Worm (Caenorhabditis elegans) whole organism, young adult: ENCODE data around the gene srsx-8.

ENCODE experiments used
- B0261.1 ChIP-seq: sonication (generic microtip); optimal IDR thresholded peaks from 2 replicates; lab custom pipeline; 2016; ENCODE audit warnings: mild to moderate bottlenecking, missing genetic modification characterization, moderate library complexity, missing compliant biosample characterization
- F22D6.2 ChIP-seq: sonication (generic microtip); optimal IDR thresholded peaks from 2 replicates; lab custom pipeline; 2016; ENCODE audit warnings: mild to moderate bottlenecking, missing genetic modification characterization, missing compliant biosample characterization
- F37B4.10 ChIP-seq: fragments of 200-800 bp; sonication (Bioruptor generic); IDR thresholded peaks from 2 replicates; pipeline ENCODE4 v1.3.6; 2022; ENCODE audit warnings: missing genetic modification characterization, missing compliant biosample characterization
- T07F8.4 ChIP-seq: sonication (generic microtip); optimal IDR thresholded peaks from 2 replicates; lab custom pipeline; 2016; ENCODE audit warnings: mild to moderate bottlenecking, missing genetic modification characterization, moderate library complexity, missing compliant biosample characterization
- Y95B8A.8 ChIP-seq: fragments of 200-800 bp; sonication (Bioruptor generic); IDR thresholded peaks from 2 replicates; pipeline ENCODE4 v1.3.6; 2022; ENCODE audit warnings: missing genetic modification reagents, missing genetic modification characterization, missing compliant biosample characterization
- ZK185.1 ChIP-seq: sonication (generic microtip); optimal IDR thresholded peaks from 2 replicates; lab custom pipeline; 2016; ENCODE audit warnings: mild to moderate bottlenecking, missing genetic modification characterization, missing compliant biosample characterization; ENCODE audit not compliant: poor library complexity, severe bottlenecking
- cebp-2 ChIP-seq: fragments of 200-800 bp; sonication (Bioruptor generic); IDR thresholded peaks from 2 replicates; pipeline ENCODE4 v1.3.6; 2022; ENCODE audit warnings: missing genetic modification characterization, missing compliant biosample characterization
- dpl-1 ChIP-seq: fragments of 150-350 bp; optimal IDR thresholded peaks from 2 replicates; lab custom pipeline; 2014; ENCODE audit warnings: missing biosample characterization, missing genetic modification reagents, missing genetic modification characterization
- egl-18 ChIP-seq: fragments of 200-800 bp; sonication (Bioruptor generic); IDR thresholded peaks from 2 replicates; pipeline ENCODE4 v1.3.6; 2022; ENCODE audit warnings: missing genetic modification reagents, missing genetic modification characterization, missing compliant biosample characterization
- ets-4 ChIP-seq: fragments of 200-800 bp; sonication (Bioruptor generic); optimal IDR thresholded peaks from 2 replicates; lab custom pipeline; 2018; ENCODE audit warnings: mild to moderate bottlenecking, missing genetic modification characterization, missing compliant biosample characterization
- hmg-20 ChIP-seq: fragments of 200-800 bp; sonication (Bioruptor generic); IDR thresholded peaks from 2 replicates; pipeline ENCODE4 v1.3.6; 2022; ENCODE audit warnings: missing genetic modification reagents, missing genetic modification characterization, missing compliant biosample characterization
- hsf-1 ChIP-seq: fragments of 200-800 bp; sonication (Bioruptor generic); IDR thresholded peaks from 2 replicates; pipeline ENCODE4 v1.3.6; 2022; ENCODE audit warnings: missing genetic modification reagents, missing genetic modification characterization, missing compliant biosample characterization
- lir-1 ChIP-seq: fragments of 200-800 bp; sonication (Bioruptor generic); conservative IDR thresholded peaks from 2 replicates; pipeline ENCODE4 v1.3.6; 2022; ENCODE audit warnings: missing genetic modification reagents, missing genetic modification characterization, missing compliant biosample characterization
- madf-3 ChIP-seq: fragments of 200-800 bp; sonication (Bioruptor generic); IDR thresholded peaks from 2 replicates; pipeline ENCODE4 v1.3.6; 2022; ENCODE audit warnings: missing genetic modification reagents, missing genetic modification characterization, missing compliant biosample characterization
- mcd-1 ChIP-seq: fragments of 200-800 bp; sonication (Bioruptor generic); IDR thresholded peaks from 2 replicates; pipeline ENCODE4 v1.3.6; 2022; ENCODE audit warnings: missing genetic modification reagents, missing genetic modification characterization, missing compliant biosample characterization
- mel-28 ChIP-seq: sonication (generic microtip); optimal IDR thresholded peaks from 2 replicates; lab custom pipeline; 2016; ENCODE audit warnings: borderline replicate concordance, mild to moderate bottlenecking, missing genetic modification characterization, missing compliant biosample characterization
- nfyb-1 ChIP-seq: fragments of 200-800 bp; sonication (Bioruptor generic); IDR thresholded peaks from 2 replicates; pipeline ENCODE4 v1.3.6; 2022; ENCODE audit warnings: missing genetic modification reagents, missing genetic modification characterization, missing compliant biosample characterization
- pbrm-1 ChIP-seq: fragments of 200-800 bp; sonication (Bioruptor generic); IDR thresholded peaks from 2 replicates; pipeline ENCODE4 v1.3.6; 2022; ENCODE audit warnings: missing genetic modification reagents, missing genetic modification characterization, missing compliant biosample characterization
- pha-4 ChIP-seq: fragments of 150-350 bp; sonication (generic microtip); optimal IDR thresholded peaks from 2 replicates; lab custom pipeline; 2014; ENCODE audit warnings: missing biosample characterization, missing genetic modification reagents, missing genetic modification characterization
- rec-8 ChIP-seq, 2 experiments: sonication (generic microtip); optimal IDR thresholded peaks; 2 replicates each; lab custom pipeline; 2016; ENCODE audit warnings: mild to moderate bottlenecking in 2 of 2, missing genetic modification characterization in 2 of 2, missing genetic modification reagents in 2 of 2, missing genotype in 2 of 2, missing biosample characterization in 1 of 2, missing compliant biosample characterization in 1 of 2, moderate library complexity in 1 of 2
- snpc-4 ChIP-seq, 5 experiments: fragments of 150-350 bp in 1 of 5; sonication (generic microtip) in 4 of 5; optimal IDR thresholded peaks; 2 replicates each; lab custom pipeline; 2014 to 2018; ENCODE audit warnings: missing genetic modification characterization in 5 of 5, missing biosample characterization in 3 of 5, antibody characterized with exemption in 2 of 5, mild to moderate bottlenecking in 2 of 5, missing compliant biosample characterization in 2 of 5, missing genotype in 2 of 5, moderate library complexity in 2 of 5, missing genetic modification reagents in 1 of 5
- sptf-2 ChIP-seq: fragments of 200-800 bp; sonication (Bioruptor generic); optimal IDR thresholded peaks from 2 replicates; lab custom pipeline; 2018; ENCODE audit warnings: mild to moderate bottlenecking, missing genetic modification characterization, missing compliant biosample characterization
- tbx-9 ChIP-seq: sonication (generic microtip); optimal IDR thresholded peaks from 2 replicates; lab custom pipeline; 2016; ENCODE audit warnings: borderline replicate concordance, missing genetic modification characterization, inconsistent platforms, missing compliant biosample characterization
- tlf-1 ChIP-seq: fragments of 200-800 bp; sonication (Bioruptor generic); optimal IDR thresholded peaks from 2 replicates; lab custom pipeline; 2018; ENCODE audit warnings: mild to moderate bottlenecking, missing genetic modification characterization, missing compliant biosample characterization
- zfh-2 ChIP-seq: fragments of 200-800 bp; sonication (Bioruptor generic); conservative IDR thresholded peaks from 2 replicates; pipeline ENCODE4 v1.3.6; 2022; ENCODE audit warnings: missing genetic modification reagents, missing genetic modification characterization, missing compliant biosample characterization
- ztf-25 ChIP-seq: fragments of 200-800 bp; sonication (Bioruptor generic); IDR thresholded peaks from 2 replicates; pipeline ENCODE4 v1.3.6; 2022; ENCODE audit warnings: missing genetic modification reagents, missing genetic modification characterization, missing compliant biosample characterization
- ztf-3 ChIP-seq: fragments of 200-800 bp; sonication (Bioruptor generic); optimal IDR thresholded peaks from 2 replicates; lab custom pipeline; 2018; ENCODE audit warnings: mild to moderate bottlenecking, missing genetic modification characterization, missing compliant biosample characterization

The srsx-8 gene

DNA sequence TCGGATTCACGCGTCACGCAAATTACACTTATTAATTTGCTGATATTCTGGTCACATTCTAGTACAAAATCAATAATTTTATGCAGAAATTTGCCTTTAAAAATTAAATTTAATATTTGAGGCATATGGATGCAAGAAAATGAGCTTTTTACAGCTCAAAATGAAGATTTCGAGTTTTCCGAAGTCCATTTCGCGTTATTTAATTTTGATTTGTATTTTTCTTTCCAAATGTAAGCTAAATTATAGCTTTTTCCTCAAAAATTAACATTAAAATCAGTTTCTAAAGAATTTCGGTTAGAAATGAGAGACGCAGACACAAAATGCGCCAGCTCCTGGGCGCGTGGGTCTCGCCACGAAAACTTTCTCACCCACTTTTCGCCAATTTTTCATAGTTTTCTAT is 34.0 kb upstream of the srsx-8 start, which contains the start of gene F16B4.6:
Gene F16B4.6, plus strand, starts transcription at position 301 of the 400 bp plus-strand sequence.
- TF ChIP-seq snpc-4 (GFP tag; optimal IDR thresholded peaks at IDR 0.05; lab: Kevin White, UChicago) (no peak), snpc-4 (tag; optimal IDR thresholded peaks at IDR 0.05; lab: Kevin White, UChicago) (no peak), ets-4 (GFP tag; lab: Kevin White, UChicago) (no peak), pha-4 (tag; lab: Kevin White, UChicago) (no peak), mel-28 (tag; lab: Kevin White, UChicago) (no peak), tlf-1 (GFP tag; lab: Kevin White, UChicago) (no peak), madf-3 (GFP tag; lab: Robert Waterston, UW) (no peak), ZK185.1 (no peak)
- TF ChIP-seq, all 124 proteins: peak for 0

DNA sequence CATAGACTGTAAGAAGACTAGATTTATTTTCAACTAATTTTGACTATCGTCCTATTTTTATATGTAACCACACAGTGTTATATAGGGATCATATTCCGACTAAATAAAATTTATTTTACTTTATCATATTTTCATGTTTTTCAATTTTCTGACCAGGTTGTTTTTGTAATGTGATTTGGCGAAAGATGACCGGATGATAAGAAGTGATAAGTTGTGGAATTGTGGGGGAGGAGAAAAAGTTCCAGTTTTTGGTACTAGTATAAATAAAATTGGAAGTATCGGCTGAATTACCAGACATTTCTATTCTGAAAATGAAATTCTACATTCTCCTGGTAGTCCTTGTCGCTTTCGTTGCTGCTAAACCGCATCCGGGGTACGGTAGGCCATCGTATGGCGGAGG is 32.5 kb upstream of the srsx-8 start, which contains the start of gene F16B4.7:
Gene F16B4.7, plus strand, starts transcription at position 301 of the 400 bp plus-strand sequence.
- TF ChIP-seq cebp-2 (GFP tag; lab: Robert Waterston, UW) (no peak), ets-4 (GFP tag; lab: Kevin White, UChicago) (no peak), rec-8 (tag; optimal IDR thresholded peaks at IDR 0.05; lab: Kevin White, UChicago) (no peak), pbrm-1 (GFP tag; lab: Robert Waterston, UW) (no peak), nfyb-1 (GFP tag; lab: Robert Waterston, UW) (no peak), mcd-1 (GFP tag; lab: Robert Waterston, UW) (no peak), ztf-3 (GFP tag; lab: Kevin White, UChicago) (no peak), sptf-2 (GFP tag; lab: Kevin White, UChicago) (no peak)

DNA sequence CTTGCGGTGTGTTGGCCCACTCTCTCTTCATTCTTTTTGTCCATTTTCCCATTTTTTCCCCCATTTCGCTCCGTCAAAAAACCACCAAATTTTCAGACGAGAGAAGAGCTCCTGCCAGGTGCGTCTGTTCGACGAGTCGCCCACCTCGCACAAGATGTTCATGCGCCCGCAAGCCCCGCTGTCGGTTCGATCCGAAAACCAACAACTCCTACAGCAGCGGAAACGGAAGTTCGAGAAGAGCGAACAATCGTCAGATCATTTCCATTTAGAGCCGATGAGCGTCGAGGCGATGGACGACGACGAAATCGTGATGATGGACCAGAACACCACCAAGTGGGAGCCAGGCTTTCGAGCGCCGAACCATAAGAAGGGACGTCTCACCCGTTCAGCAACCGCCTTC is 30.3 kb upstream of the srsx-8 start:
- peak; percentile 51 for TF ChIP-seq zfh-2 (GFP tag; lab: Robert Waterston, UW)
- TF ChIP-seq hsf-1, result no peak

DNA sequence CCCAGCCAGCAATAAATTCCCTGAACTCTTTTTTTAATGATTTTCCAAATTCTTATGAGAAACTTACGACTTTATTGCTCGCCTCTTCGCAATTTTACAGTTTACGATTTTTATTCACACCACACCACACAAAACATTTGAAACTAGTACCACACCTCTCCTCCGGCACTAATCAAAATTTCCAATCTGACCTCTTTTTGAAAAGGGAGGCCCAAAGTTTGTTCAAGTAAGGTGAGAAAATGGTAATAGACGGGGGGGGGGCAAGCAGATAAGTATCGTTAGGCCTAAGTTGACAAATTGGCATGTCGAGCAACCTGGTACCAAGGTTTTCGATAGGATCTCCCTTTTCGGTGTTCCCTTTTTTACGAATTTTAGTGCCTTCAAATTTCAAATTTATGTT is 26.9 kb upstream of the srsx-8 start:
- no peak for TF ChIP-seq tlf-1 (GFP tag; lab: Kevin White, UChicago)
- no peak for TF ChIP-seq mcd-1 (GFP tag; lab: Robert Waterston, UW)
- TF ChIP-seq snpc-4 (GFP tag; optimal IDR thresholded peaks at IDR 0.05; lab: Kevin White, UChicago), result no peak
- no peak for TF ChIP-seq snpc-4 (tag; optimal IDR thresholded peaks at IDR 0.05; lab: Kevin White, UChicago)
- TF ChIP-seq T07F8.4, result no peak
- no peak for TF ChIP-seq dpl-1 (GFP tag; lab: Kevin White, UChicago)
- TF ChIP-seq ztf-25 (GFP tag; lab: Robert Waterston, UW), result no peak
- TF ChIP-seq B0261.1 (tag; lab: Kevin White, UChicago), result no peak
- no peak for TF ChIP-seq nfyb-1 (GFP tag; lab: Robert Waterston, UW)
- no peak for TF ChIP-seq tbx-9 (tag; lab: Kevin White, UChicago)
- TF ChIP-seq lir-1, result no peak
- no peak for TF ChIP-seq Y95B8A.8
- TF ChIP-seq ZK185.1, result no peak
- no peak for TF ChIP-seq F22D6.2
- TF ChIP-seq F37B4.10, result no peak

DNA sequence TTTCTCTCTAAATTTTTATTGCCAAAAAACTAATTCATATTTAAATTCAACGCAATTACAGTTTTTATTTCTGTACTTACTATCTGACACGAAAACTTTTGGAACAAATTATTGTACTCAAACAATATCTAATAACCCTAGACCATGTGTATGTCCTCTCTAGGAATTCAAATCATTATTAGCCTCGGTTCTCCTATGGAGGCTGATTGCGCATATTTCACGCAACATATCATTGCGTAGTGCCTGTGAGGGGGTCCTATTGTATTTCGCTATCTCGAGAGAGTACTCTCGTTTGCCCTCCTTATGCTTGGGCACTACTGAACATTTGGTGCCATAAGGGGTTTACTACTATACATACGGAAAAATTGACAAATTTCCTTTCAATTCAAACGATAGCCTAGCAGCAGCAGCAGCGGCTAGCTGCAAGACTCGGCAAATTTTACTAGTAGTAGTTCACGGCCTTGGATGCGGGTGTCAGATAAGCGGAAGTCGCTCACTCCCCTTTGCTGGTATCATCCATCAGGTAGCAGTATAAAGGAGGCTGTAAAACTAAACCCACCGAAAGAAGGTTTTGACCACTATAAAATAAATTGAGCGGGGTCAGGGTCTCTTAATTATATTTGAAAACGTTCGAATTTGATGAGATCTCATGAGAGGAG is 25.8 kb upstream of the srsx-8 start:
- TF ChIP-seq hmg-20 (GFP tag; lab: Robert Waterston, UW) (no peak), egl-18 (no peak)
